Worm (Caenorhabditis elegans): ENCODE results near the gene ugt-44.
A peak's percentile ranks its signal among the peaks of the same experiment; 100 is the strongest.

ugt-44 gene

DNA sequence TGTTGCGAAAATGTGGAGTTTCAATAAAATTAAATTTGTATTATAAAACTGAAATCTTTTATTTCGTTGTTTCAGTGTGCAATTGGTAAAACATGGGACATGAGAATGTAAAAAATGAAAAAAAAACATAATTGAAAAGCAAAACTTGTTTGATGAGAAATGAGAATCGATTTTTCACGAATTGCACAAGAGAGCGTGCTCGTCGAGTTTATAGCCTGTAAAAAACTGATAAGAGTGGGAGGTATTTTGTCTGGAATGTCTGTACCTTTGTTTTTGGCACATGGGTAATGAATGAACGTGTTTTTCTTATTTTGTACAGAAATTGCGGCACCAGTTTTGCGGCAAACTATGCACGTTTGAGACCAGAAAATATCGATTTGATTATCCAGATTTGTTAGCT lies 13.0 kb downstream of the ugt-44 start:
- no peak for TF ChIP-seq mab-5 (tag; optimal IDR thresholded peaks at IDR 0.05)
- no peak for TF ChIP-seq nhr-12 (tag; optimal IDR thresholded peaks at IDR 0.05)
- peak; percentile 12 for TF ChIP-seq fos-1 (tag; optimal IDR thresholded peaks at IDR 0.05)
- no peak for TF ChIP-seq ztf-11 (tag; optimal IDR thresholded peaks at IDR 0.05)

DNA sequence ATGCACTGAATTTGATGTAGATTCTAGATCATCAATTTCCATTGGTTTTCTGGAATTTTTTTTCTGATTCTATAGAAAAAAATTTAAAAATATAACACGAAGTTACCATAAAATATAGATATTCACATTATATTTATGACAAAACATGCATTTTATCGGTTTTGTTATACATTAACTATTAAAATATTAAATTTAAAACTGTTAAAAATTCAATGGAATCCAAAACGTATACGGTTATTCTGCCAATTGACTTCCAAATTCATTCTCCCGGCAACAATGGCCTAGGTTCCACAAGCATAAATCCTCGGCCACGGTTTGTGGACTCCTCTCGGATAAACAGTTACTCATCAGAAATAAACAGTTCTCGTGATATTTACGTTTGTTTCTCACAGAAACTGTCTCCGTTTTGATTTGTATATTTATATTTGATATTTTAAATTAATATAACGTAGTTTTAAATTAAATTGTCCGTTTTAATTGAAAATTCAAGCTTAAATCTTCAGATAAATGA lies 14.1 kb downstream of the ugt-44 start, which contains the start of the genes F01D4.5 and ced-5:
Gene F01D4.5 (minus strand): TSS at position 51 of the 511 bp plus-strand sequence.
Gene ced-5 (plus strand): TSS at position 504 of the 511 bp plus-strand sequence.
- TF ChIP-seq R02D3.7 (tag; optimal IDR thresholded peaks at IDR 0.05): no peak
- peak; percentile 63 for TF ChIP-seq nhr-6 (tag; optimal IDR thresholded peaks at IDR 0.05)
- TF ChIP-seq sma-9 (GFP tag; optimal IDR thresholded peaks at IDR 0.05): peak; percentile 94
- TF ChIP-seq sma-9 (tag; optimal IDR thresholded peaks at IDR 0.05): no peak
- no peak for TF ChIP-seq unc-39 (tag; optimal IDR thresholded peaks at IDR 0.05)
- TF ChIP-seq sem-4 (tag; optimal IDR thresholded peaks at IDR 0.05): peak; percentile 71
- peak; percentile 59 for TF ChIP-seq nhr-21 (tag; optimal IDR thresholded peaks at IDR 0.05)
- TF ChIP-seq F13H6.1 (tag; optimal IDR thresholded peaks at IDR 0.05): peak; percentile 84
- TF ChIP-seq lin-11 (tag; optimal IDR thresholded peaks at IDR 0.05): peak; percentile 26
- TF ChIP-seq sma-3 (GFP tag; optimal IDR thresholded peaks at IDR 0.05): peak; percentile 89
- peak; percentile 67 to 87 for TF ChIP-seq lsy-2 (tag; optimal IDR thresholded peaks at IDR 0.05)
- TF ChIP-seq elt-1 (tag; optimal IDR thresholded peaks at IDR 0.05): no peak
- no peak for TF ChIP-seq peb-1 (tag; optimal IDR thresholded peaks at IDR 0.05)
- TF ChIP-seq crh-2 (tag; optimal IDR thresholded peaks at IDR 0.05): peak; percentile 64
- TF ChIP-seq snpc-4 (tag; optimal IDR thresholded peaks at IDR 0.05): peak; percentile 10
- TF ChIP-seq ztf-4 (tag; optimal IDR thresholded peaks at IDR 0.05): peak; percentile 10
- TF ChIP-seq lin-13 (GFP tag; optimal IDR thresholded peaks at IDR 0.05): peak; percentile 62
- peak; percentile 85 for TF ChIP-seq C34F6.9 (tag; optimal IDR thresholded peaks at IDR 0.05)
- peak; percentile 7 for TF ChIP-seq blmp-1 (tag; optimal IDR thresholded peaks at IDR 0.05; ENCODE audit: insufficient read depth)
- no peak for TF ChIP-seq Y55F3AM.14 (GFP tag; optimal IDR thresholded peaks at IDR 0.05)
- TF ChIP-seq nhr-11 (tag; optimal IDR thresholded peaks at IDR 0.05): no peak
- TF ChIP-seq nhr-12 (tag; optimal IDR thresholded peaks at IDR 0.05): no peak
- no peak for TF ChIP-seq nhr-23 (tag; optimal IDR thresholded peaks at IDR 0.05)
- TF ChIP-seq ceh-82 (tag; optimal IDR thresholded peaks at IDR 0.05): no peak
- TF ChIP-seq ZK546.5 (tag; optimal IDR thresholded peaks at IDR 0.05): no peak
- no peak for TF ChIP-seq lin-39 (tag; optimal IDR thresholded peaks at IDR 0.05)
- TF ChIP-seq ceh-16 (tag; optimal IDR thresholded peaks at IDR 0.05): peak; percentile 35
- no peak for TF ChIP-seq ztf-11 (tag; optimal IDR thresholded peaks at IDR 0.05)
- TF ChIP-seq unc-55 (GFP tag; optimal IDR thresholded peaks at IDR 0.05): peak; percentile 72
- TF ChIP-seq gmeb-1 (tag; optimal IDR thresholded peaks at IDR 0.05): peak; percentile 84
- peak; percentile 46 for TF ChIP-seq nhr-129 (tag; optimal IDR thresholded peaks at IDR 0.05)
- TF ChIP-seq fos-1 (tag; optimal IDR thresholded peaks at IDR 0.05): peak; percentile 92
- TF ChIP-seq skn-1 (tag; optimal IDR thresholded peaks at IDR 0.05): no peak
- peak; percentile 57 for TF ChIP-seq egl-27 (tag; optimal IDR thresholded peaks at IDR 0.05)
- no peak for TF ChIP-seq mbf-1 (tag; optimal IDR thresholded peaks at IDR 0.05)

DNA sequence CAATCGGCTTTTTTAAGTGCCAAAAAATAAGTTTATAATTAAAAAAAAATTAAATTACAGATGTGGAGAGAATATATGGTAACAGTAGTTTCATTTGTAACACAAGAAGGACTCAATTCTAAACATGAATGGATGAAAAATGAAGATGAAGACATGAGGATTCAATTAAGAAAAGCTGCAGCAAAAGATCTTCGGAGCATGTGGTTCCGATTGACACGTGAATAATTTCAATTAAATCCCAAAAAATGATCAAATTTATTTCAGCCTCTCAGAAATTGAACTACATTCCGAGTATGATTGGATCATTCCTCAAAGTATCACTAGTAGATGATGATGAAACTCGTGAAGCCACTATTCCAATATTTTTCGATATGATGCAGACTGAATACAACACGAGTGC lies 19.9 kb downstream of the ugt-44 start:
- TF ChIP-seq unc-62 (GFP tag; optimal IDR thresholded peaks at IDR 0.05) (no peak), ceh-82 (tag; optimal IDR thresholded peaks at IDR 0.05) (no peak), lin-11 (tag; optimal IDR thresholded peaks at IDR 0.05) (no peak), gmeb-1 (tag; optimal IDR thresholded peaks at IDR 0.05) (no peak), nhr-129 (tag; optimal IDR thresholded peaks at IDR 0.05) (no peak), lin-13 (GFP tag; optimal IDR thresholded peaks at IDR 0.05) (no peak), R02D3.7 (tag; optimal IDR thresholded peaks at IDR 0.05) (no peak), alr-1 (tag; optimal IDR thresholded peaks at IDR 0.05) (no peak), nhr-21 (tag; optimal IDR thresholded peaks at IDR 0.05) (no peak), ztf-4 (tag; optimal IDR thresholded peaks at IDR 0.05) (no peak), dmd-4 (tag; optimal IDR thresholded peaks at IDR 0.05) (no peak), C34F6.9 (tag; optimal IDR thresholded peaks at IDR 0.05) (no peak), unc-39 (tag; optimal IDR thresholded peaks at IDR 0.05) (no peak), Y55F3AM.14 (GFP tag; optimal IDR thresholded peaks at IDR 0.05) (no peak)

Data from whole organism, L2 larva.